Worm (Caenorhabditis elegans): Measurements from ENCODE around the gene F55A11.7.

ce11 chrV:11737333-11737732 lies 49.9 kb downstream of the F55A11.7 start:
- TF ChIP-seq ceh-32 (tag; optimal IDR thresholded peaks at IDR 0.05; ENCODE audit: poor library complexity) (no peak), pqm-1 (tag; optimal IDR thresholded peaks at IDR 0.05) (no peak), dpl-1 (GFP tag; optimal IDR thresholded peaks at IDR 0.05) (no peak), ceh-82 (tag; optimal IDR thresholded peaks at IDR 0.05) (no peak), nhr-111 (GFP tag; optimal IDR thresholded peaks at IDR 0.05) (no peak), Y5F2A.4 (GFP tag; optimal IDR thresholded peaks at IDR 0.05) (no peak)

Data from whole organism, L4 larva.